Worm (Caenorhabditis elegans): Measurements from ENCODE around the gene hex-2.
A peak's percentile ranks its signal among the peaks of the same experiment; 100 is the strongest.

DNA sequence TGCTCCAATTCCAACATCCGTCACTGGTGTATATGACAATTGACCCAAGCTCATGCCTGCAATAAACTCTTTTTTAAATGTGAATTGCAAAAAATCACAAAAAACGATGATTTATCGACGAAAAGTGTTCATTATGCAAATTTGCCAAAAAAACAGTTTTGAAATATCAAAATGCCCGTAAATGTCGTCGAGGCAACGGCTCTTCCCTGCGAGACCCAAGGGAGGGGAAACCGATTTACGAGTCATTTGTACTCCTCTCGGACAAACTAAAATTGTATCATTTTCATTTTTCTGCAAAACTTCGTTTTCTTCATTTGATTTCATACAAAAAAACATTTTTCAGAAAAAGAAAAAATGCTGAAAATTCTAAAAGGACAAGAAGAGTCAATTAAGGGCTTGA, 30.3 kb downstream of the hex-2 start, which contains the start of the genes hmgs-1 and F25B4.4:
- TF ChIP-seq flt-1 (GFP tag; IDR thresholded peaks at IDR 0.05): 0 out of 2 replicates have a peak, but pooled peaks have one; percentile 27
- no peak for TF ChIP-seq klf-2 (GFP tag; conservative IDR thresholded peaks at IDR 0.05)
- no peak for TF ChIP-seq med-1 (GFP tag; optimal IDR thresholded peaks at IDR 0.05; ENCODE audit: insufficient read depth)
- no peak for TF ChIP-seq ztf-29 (GFP tag; IDR thresholded peaks at IDR 0.05)
- TF ChIP-seq tab-1 (GFP tag; IDR thresholded peaks at IDR 0.05): no peak
- no peak for TF ChIP-seq ref-1 (GFP tag; conservative IDR thresholded peaks at IDR 0.05)
- TF ChIP-seq cog-1 (tag; optimal IDR thresholded peaks at IDR 0.05): peak; percentile 39

Data from whole organism, midembryonic.